Worm (Caenorhabditis elegans) whole organism, L4/young adult: ENCODE results near the gene pgl-3.

Source experiments
- W03F9.2 ChIP-seq: fragments of 150-350 bp; optimal IDR thresholded peaks from 2 replicates; lab custom pipeline; 2014; ENCODE audit warnings: missing biosample characterization, missing genetic modification characterization
- dao-5 ChIP-seq: sonication (generic microtip); optimal IDR thresholded peaks from 2 replicates; lab custom pipeline; 2016; ENCODE audit warnings: missing genotype, missing genetic modification characterization, moderate library complexity, missing compliant biosample characterization
- him-1 ChIP-seq: sonication (generic microtip); optimal IDR thresholded peaks from 2 replicates; lab custom pipeline; 2016; ENCODE audit warnings: missing genotype, missing genetic modification reagents, missing genetic modification characterization, missing compliant biosample characterization

- TF ChIP-seq dao-5 (tag; lab: Kevin White, UChicago) (no peak), W03F9.2 (tag; lab: Kevin White, UChicago) (no peak), him-1 (tag; lab: Kevin White, UChicago) (no peak)
Observed at ce11 chrV:4755308-4756029, at the start of gene pgl-3.
